Worm (Caenorhabditis elegans) whole organism, late embryonic: ENCODE measurements around the gene F40F8.11.

Experiments used
- T23F11.4 ChIP-seq: fragments of 200-800 bp; sonication (Bioruptor generic); optimal IDR thresholded peaks from 2 replicates; lab custom pipeline; 2018; ENCODE audit warnings: mild to moderate bottlenecking, missing genetic modification characterization, missing compliant biosample characterization
- ceh-9 ChIP-seq: sonication (generic microtip); optimal IDR thresholded peaks from 2 replicates; lab custom pipeline; 2016; ENCODE audit warnings: mild to moderate bottlenecking, missing genetic modification characterization, inconsistent platforms, missing compliant biosample characterization
- fkh-10 ChIP-seq: fragments of 150-350 bp; optimal IDR thresholded peaks from 2 replicates; lab custom pipeline; 2014; ENCODE audit warnings: missing biosample characterization, missing genetic modification reagents, missing genetic modification characterization
- madf-2 ChIP-seq: sonication (generic microtip); optimal IDR thresholded peaks from 2 replicates; lab custom pipeline; 2017; ENCODE audit warnings: missing genetic modification characterization, missing compliant biosample characterization
- unc-86 ChIP-seq: sonication (generic microtip); optimal IDR thresholded peaks from 2 replicates; lab custom pipeline; 2016; ENCODE audit warnings: missing genetic modification characterization, missing compliant biosample characterization

ce11 chrII:11156160-11156559 is 23.8 kb upstream of the F40F8.11 start:
- TF ChIP-seq fkh-10 (GFP tag; lab: Kevin White, UChicago) (no peak), T23F11.4 (GFP tag; lab: Kevin White, UChicago) (no peak), ceh-9 (tag; lab: Kevin White, UChicago) (no peak), unc-86 (tag; lab: Kevin White, UChicago) (no peak), madf-2 (tag; lab: Kevin White, UChicago) (no peak)
